Worm (Caenorhabditis elegans): ENCODE results near the gene Y46G5A.39.

Y46G5A.39 gene

ce11 chrII:12798814-12799213 lies 45.2 kb upstream of the Y46G5A.39 start (continued):
- TF ChIP-seq fkh-3 (tag; optimal IDR thresholded peaks at IDR 0.05): no peak
- peak; percentile 67 for TF ChIP-seq tbp1 (GFP tag; optimal IDR thresholded peaks at IDR 0.05)
- no peak for TF ChIP-seq snpc-3.4 (tag; optimal IDR thresholded peaks at IDR 0.05)
- no peak for TF ChIP-seq mel-28 (tag; optimal IDR thresholded peaks at IDR 0.05; ENCODE audit: borderline replicate concordance)
- TF ChIP-seq dox-1 (GFP tag; IDR thresholded peaks at IDR 0.05): peak; percentile 89
- no peak for TF ChIP-seq hmg-20 (GFP tag; IDR thresholded peaks at IDR 0.05)
- TF ChIP-seq ets-4 (GFP tag; optimal IDR thresholded peaks at IDR 0.05): peak; percentile 92
- TF ChIP-seq nhr-179 (tag; optimal IDR thresholded peaks at IDR 0.05): no peak
- TF ChIP-seq T07F8.4 (tag; optimal IDR thresholded peaks at IDR 0.05): no peak
- no peak for TF ChIP-seq xnd-1 (tag; optimal IDR thresholded peaks at IDR 0.05)
- no peak for TF ChIP-seq rpc-1 (optimal IDR thresholded peaks at IDR 0.05)
- no peak for TF ChIP-seq rpc-1 (tag; optimal IDR thresholded peaks at IDR 0.05)
- no peak for TF ChIP-seq ceh-79 (tag; optimal IDR thresholded peaks at IDR 0.05)
- TF ChIP-seq Y56A3A.18 (GFP tag; IDR thresholded peaks at IDR 0.05): 0 out of 2 replicates have a peak, but pooled peaks have one; percentile 24
- TF ChIP-seq F23B12.7 (tag; optimal IDR thresholded peaks at IDR 0.05; ENCODE audit: insufficient read depth): no peak
- TF ChIP-seq lsl-1 (GFP tag; optimal IDR thresholded peaks at IDR 0.05): no peak
- peak; percentile 30; the same call in 1 of the 2 replicates for TF ChIP-seq ceh-100 (GFP tag; IDR thresholded peaks at IDR 0.05)
- TF ChIP-seq cebp-1 (GFP tag; IDR thresholded peaks at IDR 0.05): peak; percentile 52; the same call in 1 of the 2 replicates
- TF ChIP-seq cebp-1 (tag; optimal IDR thresholded peaks at IDR 0.05): peak; percentile 87
- TF ChIP-seq athp-1 (tag; optimal IDR thresholded peaks at IDR 0.05): peak; percentile 32
- no peak for TF ChIP-seq sdz-38 (tag; optimal IDR thresholded peaks at IDR 0.05)
- TF ChIP-seq zfh-2 (GFP tag; conservative IDR thresholded peaks at IDR 0.05): peak; percentile 91
- TF ChIP-seq bed-1 (GFP tag; IDR thresholded peaks at IDR 0.05): no peak
- TF ChIP-seq ztf-26 (tag; optimal IDR thresholded peaks at IDR 0.05): peak; percentile 89
- TF ChIP-seq ztf-6 (GFP tag; IDR thresholded peaks at IDR 0.05): peak; percentile 78
- TF ChIP-seq pha-4 (tag; optimal IDR thresholded peaks at IDR 0.05): no peak
- TF ChIP-seq ceh-27 (GFP tag; optimal IDR thresholded peaks at IDR 0.05): peak; percentile 14
- no peak for TF ChIP-seq F39B2.1 (GFP tag; IDR thresholded peaks at IDR 0.05)
- TF ChIP-seq hlh-12 (tag; optimal IDR thresholded peaks at IDR 0.05): no peak
- TF ChIP-seq nhr-80 (tag; optimal IDR thresholded peaks at IDR 0.05): peak; percentile 90
- no peak for TF ChIP-seq B0019.2 (GFP tag; conservative IDR thresholded peaks at IDR 0.05)
- 0 out of 2 replicates have a peak, but pooled peaks have one; percentile 5 for TF ChIP-seq madf-3 (GFP tag; IDR thresholded peaks at IDR 0.05)
- no peak for TF ChIP-seq ztf-28 (GFP tag; IDR thresholded peaks at IDR 0.05)
- no peak for TF ChIP-seq ama-1 (optimal IDR thresholded peaks at IDR 0.05)
- no peak for TF ChIP-seq ama-1 (GFP tag; optimal IDR thresholded peaks at IDR 0.05)
- peak in 1 of 2 experiments; percentile 72 for TF ChIP-seq let-607 (tag; optimal IDR thresholded peaks at IDR 0.05)
- TF ChIP-seq nfya-2 (GFP tag; IDR thresholded peaks at IDR 0.05): no peak
- TF ChIP-seq chd-7 (tag; optimal IDR thresholded peaks at IDR 0.05): peak; percentile 84
- peak; percentile 91 for TF ChIP-seq atf-7 (tag; optimal IDR thresholded peaks at IDR 0.05)
- no peak for TF ChIP-seq ztf-25 (GFP tag; IDR thresholded peaks at IDR 0.05)
- peak; percentile 67; the same call in 1 of the 2 replicates for TF ChIP-seq ekl-4 (GFP tag; IDR thresholded peaks at IDR 0.05)
- TF ChIP-seq gei-17 (GFP tag; optimal IDR thresholded peaks at IDR 0.05): peak; percentile 65
- TF ChIP-seq hsf-1 (GFP tag; IDR thresholded peaks at IDR 0.05): peak; percentile 42; the same call in 1 of the 2 replicates
- TF ChIP-seq K11D2.4 (GFP tag; IDR thresholded peaks at IDR 0.05): peak; percentile 82
- peak; percentile 1 for TF ChIP-seq F57C9.4 (tag; optimal IDR thresholded peaks at IDR 0.05)
- no peak for TF ChIP-seq snpc-1.1 (tag; optimal IDR thresholded peaks at IDR 0.05; ENCODE audit: insufficient read depth)
- TF ChIP-seq attf-3 (GFP tag; conservative IDR thresholded peaks at IDR 0.05): no peak
- TF ChIP-seq F57A8.1 (GFP tag; optimal IDR thresholded peaks at IDR 0.05): no peak
- TF ChIP-seq ztf-18 (tag; optimal IDR thresholded peaks at IDR 0.05): peak; percentile 5
- TF ChIP-seq ztf-22 (GFP tag; optimal IDR thresholded peaks at IDR 0.05): peak; percentile 86

All from whole organism, young adult.